Worm (Caenorhabditis elegans) whole organism, young adult: ENCODE data around the gene swp-1.

Experiments
- B0035.1 ChIP-seq: sonication (generic microtip); optimal IDR thresholded peaks from 2 replicates; lab custom pipeline; 2016; ENCODE audit warnings: missing genetic modification characterization, mild to moderate bottlenecking, missing compliant biosample characterization, missing genotype, missing genetic modification reagents
- B0261.1 ChIP-seq: sonication (generic microtip); optimal IDR thresholded peaks from 2 replicates; lab custom pipeline; 2016; ENCODE audit warnings: mild to moderate bottlenecking, missing genetic modification characterization, moderate library complexity, missing compliant biosample characterization
- B0336.3 ChIP-seq: fragments of 200-800 bp; sonication (Bioruptor generic); IDR thresholded peaks from 2 replicates; pipeline ENCODE4 v1.3.6; 2022; ENCODE audit warnings: missing genetic modification characterization, missing compliant biosample characterization
- C17E4.6 ChIP-seq: fragments of 200-800 bp; sonication (Bioruptor generic); IDR thresholded peaks from 2 replicates; pipeline ENCODE4 v1.3.6; 2022; ENCODE audit warnings: missing genetic modification reagents, missing genetic modification characterization, missing compliant biosample characterization
- D2030.7 ChIP-seq: fragments of 200-800 bp; sonication (Bioruptor generic); IDR thresholded peaks from 2 replicates; pipeline ENCODE4 v1.3.6; 2022; ENCODE audit warnings: missing genetic modification reagents, missing genetic modification characterization, missing compliant biosample characterization
- F10E7.11 ChIP-seq: sonication (generic microtip); optimal IDR thresholded peaks from 2 replicates; lab custom pipeline; 2017; ENCODE audit warnings: mild to moderate bottlenecking, missing genetic modification characterization, moderate library complexity, missing compliant biosample characterization
- F55B11.4 ChIP-seq: sonication (generic microtip); optimal IDR thresholded peaks from 2 replicates; lab custom pipeline; 2016; ENCODE audit warnings: missing compliant biosample characterization, missing genetic modification characterization, borderline replicate concordance; ENCODE audit not compliant: insufficient read depth
- F57C9.4 ChIP-seq: sonication (generic microtip); optimal IDR thresholded peaks from 2 replicates; lab custom pipeline; 2017; ENCODE audit warnings: mild to moderate bottlenecking, missing genetic modification characterization, missing compliant biosample characterization
- K11D2.4 ChIP-seq: fragments of 200-800 bp; sonication (Bioruptor generic); IDR thresholded peaks from 2 replicates; pipeline ENCODE4 v1.3.6; 2022; ENCODE audit warnings: missing genetic modification reagents, missing genetic modification characterization, missing compliant biosample characterization
- ama-1 ChIP-seq, 3 experiments: fragments of 150-350 bp in 1 of 3; sonication (generic microtip) in 2 of 3; optimal IDR thresholded peaks; 2 replicates each; lab custom pipeline; 2014 to 2018; ENCODE audit warnings: missing biosample characterization in 2 of 3, missing genetic modification characterization in 2 of 3, missing genetic modification reagents in 2 of 3
- athp-1 ChIP-seq: sonication (generic microtip); optimal IDR thresholded peaks from 2 replicates; lab custom pipeline; 2017; ENCODE audit warnings: mild to moderate bottlenecking, missing genetic modification characterization, missing compliant biosample characterization
- attf-3 ChIP-seq: fragments of 200-800 bp; sonication (Bioruptor generic); conservative IDR thresholded peaks from 2 replicates; pipeline ENCODE4 v1.3.6; 2022; ENCODE audit warnings: missing genetic modification reagents, missing genetic modification characterization, missing compliant biosample characterization
- ccch-3 ChIP-seq: fragments of 200-800 bp; sonication (Bioruptor generic); optimal IDR thresholded peaks from 2 replicates; lab custom pipeline; 2018; ENCODE audit warnings: mild to moderate bottlenecking, missing genetic modification characterization, missing compliant biosample characterization
- cebp-1 ChIP-seq, 2 experiments: fragments of 200-800 bp in 1 of 2; sonication (Bioruptor generic) in 1 of 2; sonication (generic microtip) in 1 of 2; IDR thresholded peaks in 1 of 2; optimal IDR thresholded peaks in 1 of 2; 2 replicates each; pipeline versions ENCODE4 v1.3.6 to Lab custom; 2017 to 2022; ENCODE audit warnings: missing compliant biosample characterization in 2 of 2, missing genetic modification characterization in 2 of 2, mild to moderate bottlenecking in 1 of 2, missing genetic modification reagents in 1 of 2, moderate library complexity in 1 of 2
- ceh-27 ChIP-seq: fragments of 200-800 bp; sonication (Bioruptor generic); optimal IDR thresholded peaks from 2 replicates; lab custom pipeline; 2018; ENCODE audit warnings: mild to moderate bottlenecking, missing genetic modification characterization, moderate library complexity, missing compliant biosample characterization
- die-1 ChIP-seq: sonication (generic microtip); optimal IDR thresholded peaks from 2 replicates; lab custom pipeline; 2016; ENCODE audit warnings: missing genotype, mild to moderate bottlenecking, missing genetic modification characterization, missing compliant biosample characterization
- dpl-1 ChIP-seq: fragments of 150-350 bp; optimal IDR thresholded peaks from 2 replicates; lab custom pipeline; 2014; ENCODE audit warnings: missing biosample characterization, missing genetic modification reagents, missing genetic modification characterization
- efl-1 ChIP-seq: fragments of 150-350 bp; optimal IDR thresholded peaks from 2 replicates; lab custom pipeline; 2014; ENCODE audit warnings: missing biosample characterization, missing genetic modification reagents, missing genetic modification characterization
- ets-4 ChIP-seq: fragments of 200-800 bp; sonication (Bioruptor generic); optimal IDR thresholded peaks from 2 replicates; lab custom pipeline; 2018; ENCODE audit warnings: mild to moderate bottlenecking, missing genetic modification characterization, missing compliant biosample characterization
- hlh-12 ChIP-seq: sonication (generic microtip); optimal IDR thresholded peaks from 2 replicates; lab custom pipeline; 2016; ENCODE audit warnings: missing genetic modification characterization, missing compliant biosample characterization
- hlh-26 ChIP-seq: fragments of 200-800 bp; sonication (Bioruptor generic); conservative IDR thresholded peaks from 2 replicates; pipeline ENCODE4 v1.3.6; 2022; ENCODE audit warnings: missing genetic modification reagents, missing genetic modification characterization, missing compliant biosample characterization
- hmg-20 ChIP-seq: fragments of 200-800 bp; sonication (Bioruptor generic); IDR thresholded peaks from 2 replicates; pipeline ENCODE4 v1.3.6; 2022; ENCODE audit warnings: missing genetic modification reagents, missing genetic modification characterization, missing compliant biosample characterization
- hrde-1 ChIP-seq: sonication (generic microtip); optimal IDR thresholded peaks from 2 replicates; lab custom pipeline; 2016; ENCODE audit warnings: missing genetic modification characterization, mild to moderate bottlenecking, missing compliant biosample characterization, moderate library complexity, missing genotype, missing genetic modification reagents, borderline replicate concordance
- lag-1 ChIP-seq: fragments of 200-800 bp; sonication (Bioruptor generic); IDR thresholded peaks from 2 replicates; pipeline ENCODE4 v1.3.6; 2022; ENCODE audit warnings: missing genetic modification reagents, missing genetic modification characterization, missing compliant biosample characterization
- lin-26 ChIP-seq: fragments of 200-800 bp; sonication (Bioruptor generic); IDR thresholded peaks from 2 replicates; pipeline ENCODE4 v1.3.6; 2022; ENCODE audit warnings: missing genetic modification reagents, missing genetic modification characterization, missing compliant biosample characterization
- lin-54 ChIP-seq: fragments of 200-800 bp; sonication (Bioruptor generic); optimal IDR thresholded peaks from 2 replicates; lab custom pipeline; 2018; ENCODE audit warnings: mild to moderate bottlenecking, missing genetic modification characterization, missing compliant biosample characterization
- madf-3 ChIP-seq: fragments of 200-800 bp; sonication (Bioruptor generic); IDR thresholded peaks from 2 replicates; pipeline ENCODE4 v1.3.6; 2022; ENCODE audit warnings: missing genetic modification reagents, missing genetic modification characterization, missing compliant biosample characterization
- mel-28 ChIP-seq: sonication (generic microtip); optimal IDR thresholded peaks from 2 replicates; lab custom pipeline; 2016; ENCODE audit warnings: borderline replicate concordance, mild to moderate bottlenecking, missing genetic modification characterization, missing compliant biosample characterization
- nhr-179 ChIP-seq: sonication (generic microtip); optimal IDR thresholded peaks from 2 replicates; lab custom pipeline; 2016; ENCODE audit warnings: mild to moderate bottlenecking, missing genetic modification characterization, missing compliant biosample characterization
- nhr-27 ChIP-seq: fragments of 200-800 bp; sonication (Bioruptor generic); optimal IDR thresholded peaks from 2 replicates; lab custom pipeline; 2018; ENCODE audit warnings: mild to moderate bottlenecking, missing genetic modification characterization, moderate library complexity, missing compliant biosample characterization
- nhr-80 ChIP-seq: sonication (generic microtip); optimal IDR thresholded peaks from 2 replicates; lab custom pipeline; 2016; ENCODE audit warnings: missing genetic modification characterization, missing compliant biosample characterization
- rec-8 ChIP-seq, 2 experiments: sonication (generic microtip); optimal IDR thresholded peaks; 2 replicates each; lab custom pipeline; 2016; ENCODE audit warnings: mild to moderate bottlenecking in 2 of 2, missing genetic modification characterization in 2 of 2, missing genetic modification reagents in 2 of 2, missing genotype in 2 of 2, missing biosample characterization in 1 of 2, missing compliant biosample characterization in 1 of 2, moderate library complexity in 1 of 2
- repo-1 ChIP-seq: sonication (generic microtip); optimal IDR thresholded peaks from 2 replicates; lab custom pipeline; 2017; ENCODE audit warnings: mild to moderate bottlenecking, missing genetic modification characterization, missing compliant biosample characterization
- rpc-1 ChIP-seq, 2 experiments: fragments of 150-350 bp in 1 of 2; sonication (generic microtip) in 1 of 2; optimal IDR thresholded peaks; 2 replicates each; lab custom pipeline; 2014 to 2018; ENCODE audit warnings: missing biosample characterization in 1 of 2, missing genetic modification characterization in 1 of 2, missing genetic modification reagents in 1 of 2, missing genotype in 1 of 2
- sdz-38 ChIP-seq: sonication (generic microtip); optimal IDR thresholded peaks from 2 replicates; lab custom pipeline; 2016; ENCODE audit warnings: missing genotype, missing genetic modification characterization, missing compliant biosample characterization
- sea-2 ChIP-seq: fragments of 200-800 bp; sonication (Bioruptor generic); IDR thresholded peaks from 2 replicates; pipeline ENCODE4 v1.3.6; 2022; ENCODE audit warnings: missing genetic modification characterization, missing compliant biosample characterization
- sptf-2 ChIP-seq: fragments of 200-800 bp; sonication (Bioruptor generic); optimal IDR thresholded peaks from 2 replicates; lab custom pipeline; 2018; ENCODE audit warnings: mild to moderate bottlenecking, missing genetic modification characterization, missing compliant biosample characterization
- tbp1 ChIP-seq: fragments of 200-800 bp; sonication (Bioruptor generic); optimal IDR thresholded peaks from 2 replicates; lab custom pipeline; 2018; ENCODE audit warnings: mild to moderate bottlenecking, missing genetic modification characterization, missing compliant biosample characterization
- unc-130 ChIP-seq: sonication (generic microtip); optimal IDR thresholded peaks from 2 replicates; lab custom pipeline; 2016; ENCODE audit warnings: missing genetic modification reagents, missing genetic modification characterization, missing compliant biosample characterization
- ztf-25 ChIP-seq: fragments of 200-800 bp; sonication (Bioruptor generic); IDR thresholded peaks from 2 replicates; pipeline ENCODE4 v1.3.6; 2022; ENCODE audit warnings: missing genetic modification reagents, missing genetic modification characterization, missing compliant biosample characterization
- ztf-26 ChIP-seq: sonication (generic microtip); optimal IDR thresholded peaks from 2 replicates; lab custom pipeline; 2017; ENCODE audit warnings: missing genetic modification characterization, missing compliant biosample characterization
- ztf-28 ChIP-seq: fragments of 200-800 bp; sonication (Bioruptor generic); IDR thresholded peaks from 2 replicates; pipeline ENCODE4 v1.3.6; 2022; ENCODE audit warnings: missing genetic modification reagents, missing genetic modification characterization, missing compliant biosample characterization
- ztf-3 ChIP-seq: fragments of 200-800 bp; sonication (Bioruptor generic); optimal IDR thresholded peaks from 2 replicates; lab custom pipeline; 2018; ENCODE audit warnings: mild to moderate bottlenecking, missing genetic modification characterization, missing compliant biosample characterization

The swp-1 gene

ce11 chrIII:5709224-5709623, 3.9 kb upstream of the swp-1 start, which contains the start of gene hpo-28:
Gene hpo-28, minus strand, starts transcription at chrIII:5709324.
- no peak for TF ChIP-seq hlh-26 (GFP tag; lab: Robert Waterston, UW)
- TF ChIP-seq ceh-27 (GFP tag; lab: Kevin White, UChicago): no peak
- TF ChIP-seq ama-1 (optimal IDR thresholded peaks at IDR 0.05; lab: Kevin White, UChicago): no peak
- no peak for TF ChIP-seq ama-1 (GFP tag; optimal IDR thresholded peaks at IDR 0.05; lab: Kevin White, UChicago)
- no peak for TF ChIP-seq nhr-179 (tag; lab: Kevin White, UChicago)
- no peak for TF ChIP-seq sea-2
- TF ChIP-seq ccch-3 (GFP tag; lab: Kevin White, UChicago): no peak
- no peak for TF ChIP-seq B0336.3 (GFP tag; lab: Robert Waterston, UW)
- no peak for TF ChIP-seq dpl-1
- no peak for TF ChIP-seq rec-8 (tag; optimal IDR thresholded peaks at IDR 0.05; lab: Kevin White, UChicago)
- TF ChIP-seq rpc-1 (optimal IDR thresholded peaks at IDR 0.05; lab: Kevin White, UChicago): no peak
- no peak for TF ChIP-seq rpc-1 (tag; optimal IDR thresholded peaks at IDR 0.05; lab: Kevin White, UChicago)
- no peak for TF ChIP-seq athp-1
- TF ChIP-seq ztf-28: no peak
- TF ChIP-seq lin-26 (GFP tag; lab: Robert Waterston, UW): no peak
- no peak for TF ChIP-seq F55B11.4 (tag; lab: Kevin White, UChicago)

- TF ChIP-seq athp-1 (no peak), sdz-38 (tag; lab: Kevin White, UChicago) (no peak)
Observed at ce11 chrIII:5708024-5708423, 2.7 kb upstream of the swp-1 start.

ce11 chrIII:5707546-5707945, 2.2 kb upstream of the swp-1 start:
- no peak for TF ChIP-seq tbp1 (GFP tag; lab: Kevin White, UChicago)
- TF ChIP-seq repo-1 (tag; lab: Kevin White, UChicago): no peak
- no peak for TF ChIP-seq ztf-3
- TF ChIP-seq F57C9.4: no peak
- no peak for TF ChIP-seq lin-54 (GFP tag; lab: Kevin White, UChicago)
- no peak for TF ChIP-seq attf-3
- no peak for TF ChIP-seq lag-1 (GFP tag; lab: Robert Waterston, UW)
- no peak for TF ChIP-seq ets-4 (GFP tag; lab: Kevin White, UChicago)
- no peak for TF ChIP-seq F10E7.11 (tag; lab: Kevin White, UChicago)
- TF ChIP-seq B0261.1: no peak
- TF ChIP-seq B0336.3 (GFP tag; lab: Robert Waterston, UW): no peak
- TF ChIP-seq rpc-1 (optimal IDR thresholded peaks at IDR 0.05; lab: Kevin White, UChicago): no peak
- no peak for TF ChIP-seq rpc-1 (tag; optimal IDR thresholded peaks at IDR 0.05; lab: Kevin White, UChicago)
- no peak for TF ChIP-seq unc-130 (GFP tag; lab: Kevin White, UChicago)

ce11 chrIII:5706077-5706627, 827 bp upstream of the swp-1 start, which contains the start of gene rpl-23:
Gene rpl-23, minus strand, starts transcription at chrIII:5706127.
- no peak for TF ChIP-seq mel-28
- no peak for TF ChIP-seq nhr-27 (tag; lab: Kevin White, UChicago)
- TF ChIP-seq die-1 (tag; lab: Kevin White, UChicago): no peak
- TF ChIP-seq F57C9.4: no peak
- TF ChIP-seq madf-3 (GFP tag; lab: Robert Waterston, UW): peak; percentile 86
- TF ChIP-seq sptf-2 (GFP tag; lab: Kevin White, UChicago): no peak
- peak; percentile 5 for TF ChIP-seq nhr-80 (tag; lab: Kevin White, UChicago)
- no peak for TF ChIP-seq ets-4 (GFP tag; lab: Kevin White, UChicago)
- peak; percentile 35; the same call in 1 of the 2 replicates for TF ChIP-seq K11D2.4 (GFP tag; lab: Robert Waterston, UW)
- TF ChIP-seq cebp-1 (GFP tag; IDR thresholded peaks at IDR 0.05; lab: Robert Waterston, UW): no peak; the same call in 1 of the 2 replicates
- TF ChIP-seq cebp-1 (tag; optimal IDR thresholded peaks at IDR 0.05; lab: Kevin White, UChicago): peak; percentile 68
- no peak for TF ChIP-seq ztf-25 (GFP tag; lab: Robert Waterston, UW)
- no peak for TF ChIP-seq hmg-20 (GFP tag; lab: Robert Waterston, UW)
- no peak for TF ChIP-seq hrde-1
- TF ChIP-seq ztf-28: no peak
- no peak for TF ChIP-seq rec-8 (tag; optimal IDR thresholded peaks at IDR 0.05; lab: Kevin White, UChicago)
- TF ChIP-seq hlh-12: no peak
- TF ChIP-seq efl-1 (GFP tag; lab: Kevin White, UChicago): peak; percentile 65
- peak; percentile 77 for TF ChIP-seq D2030.7 (GFP tag; lab: Robert Waterston, UW)
- no peak for TF ChIP-seq B0035.1
- no peak for TF ChIP-seq C17E4.6 (GFP tag; lab: Robert Waterston, UW)
- TF ChIP-seq ztf-26 (tag; lab: Kevin White, UChicago): no peak
